Fruit fly (Drosophila melanogaster): ENCODE measurements around the gene Dhpr.

dm6 chr3L:9094980-9095425, 39.4 kb upstream of the Dhpr start:
- no peak for TF ChIP-seq CTCF (optimal IDR thresholded peaks at IDR 0.05)
- no peak for TF ChIP-seq CG8478 (optimal IDR thresholded peaks at IDR 0.05)
